Worm (Caenorhabditis elegans) whole organism, L1 larva: ENCODE data around the gene rpl-23.

Experiments used
- aha-1 ChIP-seq: fragments of 150-350 bp; optimal IDR thresholded peaks from 2 replicates; lab custom pipeline; 2014; ENCODE audit warnings: missing biosample characterization, missing genetic modification characterization
- aly-2 ChIP-seq: fragments of 150-350 bp; optimal IDR thresholded peaks from 2 replicates; lab custom pipeline; 2014; ENCODE audit warnings: missing biosample characterization, missing genetic modification characterization
- ama-1 ChIP-seq: fragments of 150-350 bp; optimal IDR thresholded peaks from 2 replicates; lab custom pipeline; 2014
- ces-1 ChIP-seq: fragments of 150-350 bp; optimal IDR thresholded peaks from 2 replicates; lab custom pipeline; 2014; ENCODE audit warnings: missing biosample characterization, missing genetic modification reagents, missing genetic modification characterization
- elt-3 ChIP-seq, 6 experiments: fragments of 150-350 bp in 1 of 6; sonication (generic microtip); optimal IDR thresholded peaks; 2 replicates each; lab custom pipeline; 2017 to 2018; ENCODE audit warnings: missing biosample characterization in 6 of 6, missing genetic modification characterization in 6 of 6, inconsistent platforms in 1 of 6
- lin-13 ChIP-seq: fragments of 150-350 bp; optimal IDR thresholded peaks from 2 replicates; lab custom pipeline; 2014; ENCODE audit warnings: missing biosample characterization, missing genetic modification reagents, missing genetic modification characterization
- lin-15B ChIP-seq: fragments of 150-350 bp; sonication (generic microtip); optimal IDR thresholded peaks from 3 replicates; lab custom pipeline; 2014; ENCODE audit warnings: missing biosample characterization, missing genetic modification characterization
- mdl-1 ChIP-seq, 2 experiments: fragments of 150-350 bp; optimal IDR thresholded peaks; 2 replicates each; lab custom pipeline; 2014 to 2017; ENCODE audit warnings: missing biosample characterization in 2 of 2, missing genetic modification characterization in 2 of 2, inconsistent platforms in 1 of 2
- nhr-237 ChIP-seq: fragments of 150-350 bp; optimal IDR thresholded peaks from 2 replicates; lab custom pipeline; 2014; ENCODE audit warnings: missing biosample characterization, missing genetic modification characterization
- skn-1 ChIP-seq: fragments of 150-350 bp; optimal IDR thresholded peaks from 2 replicates; lab custom pipeline; 2014; ENCODE audit warnings: missing biosample characterization, missing genetic modification characterization
- snpc-4 ChIP-seq: fragments of 150-350 bp; optimal IDR thresholded peaks from 2 replicates; lab custom pipeline; 2014; ENCODE audit warnings: missing biosample characterization, missing genetic modification characterization
- tlp-1 ChIP-seq: fragments of 150-350 bp; optimal IDR thresholded peaks from 2 replicates; lab custom pipeline; 2014; ENCODE audit warnings: missing biosample characterization, missing genetic modification characterization

DNA sequence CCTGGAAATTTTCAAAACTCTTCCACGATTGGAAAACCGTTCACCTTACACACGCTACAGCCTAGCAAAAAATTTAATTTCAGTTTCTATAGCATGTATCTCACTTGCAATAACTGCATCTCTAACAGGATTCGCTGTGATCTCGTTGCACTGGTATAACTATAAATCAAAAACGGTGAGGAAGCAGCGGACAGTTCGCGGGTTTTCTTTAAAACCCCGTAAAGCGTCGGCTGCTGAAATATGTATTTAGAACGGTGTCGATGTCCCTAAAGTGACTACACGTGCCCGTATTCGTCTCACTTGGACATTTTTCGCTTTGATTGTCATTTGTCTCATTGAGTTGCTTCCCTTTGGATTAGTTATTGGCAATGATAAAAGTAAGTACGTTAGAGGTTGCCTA is 28.4 kb upstream of the rpl-23 start:
- TF ChIP-seq nhr-237 (tag; lab: Kevin White, UChicago) (no peak), aly-2 (tag; lab: Kevin White, UChicago) (no peak), ces-1 (no peak), aha-1 (no peak), elt-3 (tag; optimal IDR thresholded peaks at IDR 0.05; lab: Kevin White, UChicago) (no peak), snpc-4 (no peak), skn-1 (tag; lab: Kevin White, UChicago) (no peak), lin-15B (tag; lab: Kevin White, UChicago) (no peak), tlp-1 (tag; lab: Kevin White, UChicago) (no peak), lin-13 (GFP tag; lab: Kevin White, UChicago) (no peak), ama-1 (lab: Kevin White, UChicago) (no peak), mdl-1 (tag; optimal IDR thresholded peaks at IDR 0.05; lab: Kevin White, UChicago) (no peak)
